Worm (Caenorhabditis elegans) whole organism, L4 larva: ENCODE results near the gene ugt-66.
A peak's percentile ranks its signal among the peaks of the same experiment; 100 is the strongest.

Source experiments
- F10B5.3 ChIP-seq: sonication (generic microtip); optimal IDR thresholded peaks from 2 replicates; lab custom pipeline; 2016; ENCODE audit warnings: mild to moderate bottlenecking, missing genetic modification characterization, missing compliant biosample characterization
- F37D6.2 ChIP-seq: sonication (generic microtip); optimal IDR thresholded peaks from 2 replicates; lab custom pipeline; 2016; ENCODE audit warnings: mild to moderate bottlenecking, missing genetic modification characterization, missing compliant biosample characterization
- F49E8.2 ChIP-seq: sonication (generic microtip); optimal IDR thresholded peaks from 2 replicates; lab custom pipeline; 2016; ENCODE audit warnings: missing compliant biosample characterization, mild to moderate bottlenecking, missing genetic modification characterization, borderline replicate concordance
- T26A8.4 ChIP-seq: fragments of 200-800 bp; sonication (Bioruptor generic); IDR thresholded peaks from 2 replicates; pipeline ENCODE4 v1.3.6; 2022; ENCODE audit warnings: missing genetic modification characterization, missing compliant biosample characterization
- Y105C5A.15 ChIP-seq: fragments of 200-800 bp; sonication (Bioruptor generic); IDR thresholded peaks from 2 replicates; pipeline ENCODE4 v1.3.6; 2022; ENCODE audit warnings: missing genetic modification characterization, missing compliant biosample characterization
- Y48G9A.11 ChIP-seq: fragments of 200-800 bp; sonication (Bioruptor generic); IDR thresholded peaks from 2 replicates; pipeline ENCODE4 v1.3.6; 2022; ENCODE audit warnings: missing genetic modification reagents, missing genetic modification characterization, missing compliant biosample characterization
- ama-1 ChIP-seq: fragments of 150-350 bp; optimal IDR thresholded peaks from 2 replicates; lab custom pipeline; 2014; ENCODE audit warnings: inconsistent platforms, mixed read lengths
- arid-1 ChIP-seq: fragments of 200-800 bp; sonication (Bioruptor generic); conservative IDR thresholded peaks from 2 replicates; pipeline ENCODE4 v1.3.6; 2022; ENCODE audit warnings: missing genetic modification reagents, missing genetic modification characterization, missing compliant biosample characterization
- ceh-20 ChIP-seq: fragments of 200-800 bp; sonication (Bioruptor generic); IDR thresholded peaks from 2 replicates; pipeline ENCODE4 v1.3.6; 2022; ENCODE audit warnings: missing genetic modification reagents, missing genetic modification characterization, missing compliant biosample characterization
- daf-16 ChIP-seq, 3 experiments: sonication (generic microtip); optimal IDR thresholded peaks; 2 replicates each; lab custom pipeline; 2016 to 2017; ENCODE audit warnings: missing genetic modification characterization in 3 of 3, missing genetic modification reagents in 3 of 3, mild to moderate bottlenecking in 2 of 3, missing compliant biosample characterization in 2 of 3, missing biosample characterization in 1 of 3, moderate library complexity in 1 of 3
- dmd-6 ChIP-seq: fragments of 200-800 bp; sonication (Bioruptor generic); IDR thresholded peaks from 2 replicates; pipeline ENCODE4 v1.3.6; 2022; ENCODE audit warnings: missing genetic modification reagents, missing genetic modification characterization, missing compliant biosample characterization
- dmd-8 ChIP-seq: fragments of 200-800 bp; sonication (Bioruptor generic); IDR thresholded peaks from 2 replicates; pipeline ENCODE4 v1.3.6; 2022; ENCODE audit warnings: missing genetic modification characterization, missing compliant biosample characterization
- dpl-1 ChIP-seq: fragments of 150-350 bp; optimal IDR thresholded peaks from 2 replicates; lab custom pipeline; 2014; ENCODE audit warnings: missing biosample characterization, missing genetic modification reagents, missing genetic modification characterization
- dve-1 ChIP-seq: sonication (generic microtip); optimal IDR thresholded peaks from 2 replicates; lab custom pipeline; 2017; ENCODE audit warnings: antibody characterized with exemption, mild to moderate bottlenecking, missing genetic modification characterization, missing compliant biosample characterization; ENCODE audit not compliant: insufficient read depth
- hif-1 ChIP-seq, 2 experiments: sonication (generic microtip); optimal IDR thresholded peaks; 2 replicates each; lab custom pipeline; 2016 to 2017; ENCODE audit warnings: missing compliant biosample characterization in 2 of 2, missing genetic modification characterization in 2 of 2, missing genetic modification reagents in 2 of 2, missing genotype in 2 of 2, mild to moderate bottlenecking in 1 of 2
- hlh-30 ChIP-seq: sonication (generic microtip); optimal IDR thresholded peaks from 2 replicates; lab custom pipeline; 2017; ENCODE audit warnings: antibody characterized with exemption, mild to moderate bottlenecking, missing genetic modification characterization, missing compliant biosample characterization; ENCODE audit not compliant: insufficient read depth
- hmg-1.1 ChIP-seq: fragments of 200-800 bp; sonication (Bioruptor generic); IDR thresholded peaks from 2 replicates; pipeline ENCODE4 v1.3.6; 2022; ENCODE audit warnings: missing genetic modification reagents, missing genetic modification characterization, missing compliant biosample characterization
- lin-38 ChIP-seq: fragments of 200-800 bp; sonication (Bioruptor generic); IDR thresholded peaks from 2 replicates; pipeline ENCODE4 v1.3.6; 2022; ENCODE audit warnings: missing genetic modification reagents, missing genetic modification characterization, missing compliant biosample characterization
- lir-3 ChIP-seq: sonication (generic microtip); optimal IDR thresholded peaks from 2 replicates; lab custom pipeline; 2016; ENCODE audit warnings: mild to moderate bottlenecking, missing genetic modification characterization, missing compliant biosample characterization
- lsy-2 ChIP-seq, 2 experiments: fragments of 150-350 bp in 1 of 2; sonication (generic microtip) in 1 of 2; optimal IDR thresholded peaks; 2 replicates each; lab custom pipeline; 2014 to 2017; ENCODE audit warnings: missing biosample characterization in 2 of 2, missing genetic modification characterization in 2 of 2
- mdl-1 ChIP-seq, 2 experiments: fragments of 150-350 bp in 1 of 2; sonication (generic microtip) in 1 of 2; optimal IDR thresholded peaks; 2 replicates each; lab custom pipeline; 2014 to 2017; ENCODE audit warnings: missing biosample characterization in 2 of 2, missing genetic modification characterization in 2 of 2
- mep-1 ChIP-seq: fragments of 150-350 bp; sonication (generic microtip); optimal IDR thresholded peaks from 3 replicates; lab custom pipeline; 2014; ENCODE audit warnings: missing biosample characterization, missing genetic modification characterization
- mes-2 ChIP-seq: sonication (generic microtip); optimal IDR thresholded peaks from 2 replicates; lab custom pipeline; 2016; ENCODE audit warnings: missing genotype, mild to moderate bottlenecking, missing genetic modification characterization, missing compliant biosample characterization; ENCODE audit not compliant: poor library complexity, severe bottlenecking
- nhr-102 ChIP-seq: sonication (generic microtip); optimal IDR thresholded peaks from 2 replicates; lab custom pipeline; 2016; ENCODE audit warnings: mild to moderate bottlenecking, missing genetic modification characterization, moderate library complexity, missing compliant biosample characterization
- nhr-11 ChIP-seq: fragments of 150-350 bp; optimal IDR thresholded peaks from 2 replicates; lab custom pipeline; 2014; ENCODE audit warnings: missing biosample characterization, missing genetic modification characterization
- nhr-111 ChIP-seq: fragments of 200-800 bp; sonication (Bioruptor generic); optimal IDR thresholded peaks from 2 replicates; lab custom pipeline; 2018; ENCODE audit warnings: mild to moderate bottlenecking, missing genetic modification characterization, missing compliant biosample characterization
- nhr-28 ChIP-seq: fragments of 150-350 bp; optimal IDR thresholded peaks from 2 replicates; lab custom pipeline; 2014; ENCODE audit warnings: missing biosample characterization, missing genetic modification characterization
- nhr-41 ChIP-seq: fragments of 200-800 bp; sonication (Bioruptor generic); IDR thresholded peaks from 2 replicates; pipeline ENCODE4 v1.3.6; 2022; ENCODE audit warnings: missing genetic modification reagents, missing genetic modification characterization, missing compliant biosample characterization
- nhr-48 ChIP-seq: sonication (generic microtip); optimal IDR thresholded peaks from 2 replicates; lab custom pipeline; 2016; ENCODE audit warnings: mild to moderate bottlenecking, missing genetic modification characterization, missing compliant biosample characterization
- nhr-6 ChIP-seq: fragments of 150-350 bp; optimal IDR thresholded peaks from 2 replicates; lab custom pipeline; 2014; ENCODE audit warnings: missing biosample characterization, missing genetic modification characterization
- nhr-77 ChIP-seq: fragments of 150-350 bp; optimal IDR thresholded peaks from 2 replicates; lab custom pipeline; 2014; ENCODE audit warnings: missing biosample characterization, missing genetic modification characterization
- pha-4 ChIP-seq, 2 experiments: fragments of 150-350 bp in 1 of 2; fragments of 200-800 bp in 1 of 2; sonication (Bioruptor generic) in 1 of 2; IDR thresholded peaks in 1 of 2; optimal IDR thresholded peaks in 1 of 2; 2 replicates each; pipeline versions ENCODE4 v1.3.6 to Lab custom; 2014 to 2022; ENCODE audit warnings: missing genetic modification characterization in 2 of 2, missing genetic modification reagents in 2 of 2, missing biosample characterization in 1 of 2, missing compliant biosample characterization in 1 of 2
- rbr-2 ChIP-seq: sonication (generic microtip); optimal IDR thresholded peaks from 2 replicates; lab custom pipeline; 2016; ENCODE audit warnings: missing genotype, missing genetic modification characterization, missing compliant biosample characterization
- tra-1 ChIP-seq: fragments of 200-800 bp; sonication (Bioruptor generic); IDR thresholded peaks from 2 replicates; pipeline ENCODE4 v1.3.6; 2022; ENCODE audit warnings: missing genetic modification reagents, missing genetic modification characterization, missing compliant biosample characterization
- unc-130 ChIP-seq: sonication (generic microtip); optimal IDR thresholded peaks from 2 replicates; lab custom pipeline; 2016; ENCODE audit warnings: missing genetic modification reagents, missing genetic modification characterization, missing compliant biosample characterization
- unc-62 ChIP-seq, 3 experiments: fragments of 150-350 bp in 1 of 3; sonication (generic microtip); optimal IDR thresholded peaks in 2 of 3; peaks in 1 of 3; 1 replicate in 1 of 3; 2 replicates in 2 of 3; lab custom pipeline; 2014 to 2017; ENCODE audit warnings: missing biosample characterization in 3 of 3, missing genetic modification characterization in 3 of 3, missing genetic modification reagents in 3 of 3, missing genotype in 1 of 3
- zag-1 ChIP-seq: fragments of 150-350 bp; optimal IDR thresholded peaks from 2 replicates; lab custom pipeline; 2014; ENCODE audit warnings: missing biosample characterization, missing genetic modification characterization
- ztf-7 ChIP-seq: fragments of 150-350 bp; optimal IDR thresholded peaks from 2 replicates; lab custom pipeline; 2014; ENCODE audit warnings: missing biosample characterization, missing genetic modification characterization

ugt-66 gene

ce11 chrIII:6202440-6202839 lies 8.1 kb upstream of the ugt-66 start:
- TF ChIP-seq daf-16 (GFP tag; optimal IDR thresholded peaks at IDR 0.05; lab: Kevin White, UChicago): peak in 1 of 2 experiments; percentile 7
- TF ChIP-seq daf-16 (tag; optimal IDR thresholded peaks at IDR 0.05; lab: Kevin White, UChicago): peak; percentile 0
- TF ChIP-seq ama-1 (lab: Kevin White, UChicago): peak; percentile 52
- TF ChIP-seq ceh-20 (GFP tag; lab: Robert Waterston, UW): no peak
- peak; percentile 24 for TF ChIP-seq F49E8.2 (tag; lab: Kevin White, UChicago)
- TF ChIP-seq lin-38 (GFP tag; lab: Robert Waterston, UW): peak; percentile 57
- TF ChIP-seq nhr-41 (GFP tag; lab: Robert Waterston, UW): no peak
- no peak for TF ChIP-seq Y105C5A.15 (GFP tag; lab: Robert Waterston, UW)
- no peak for TF ChIP-seq mes-2 (tag; lab: Kevin White, UChicago)
- no peak for TF ChIP-seq Y48G9A.11 (GFP tag; lab: Robert Waterston, UW)
- TF ChIP-seq mep-1 (tag; lab: Kevin White, UChicago): no peak
- no peak for TF ChIP-seq lir-3
- peak in 1 of 2 experiments; percentile 65 for TF ChIP-seq unc-62 (GFP tag; optimal IDR thresholded peaks at IDR 0.05 in 1 of 2; lab: Kevin White, UChicago)
- no peak for TF ChIP-seq unc-62 (tag; optimal IDR thresholded peaks at IDR 0.05; lab: Kevin White, UChicago)

- TF ChIP-seq F10B5.3 (tag; lab: Kevin White, UChicago): no peak
- TF ChIP-seq unc-62 (GFP tag; optimal IDR thresholded peaks at IDR 0.05 in 1 of 2; lab: Kevin White, UChicago): peak in 1 of 2 experiments; percentile 97
- no peak for TF ChIP-seq unc-62 (tag; optimal IDR thresholded peaks at IDR 0.05; lab: Kevin White, UChicago)
Measured at ce11 chrIII:6201325-6201724, 6.9 kb upstream of the ugt-66 start.

ce11 chrIII:6198378-6199234 lies 4.2 kb upstream of the ugt-66 start, which contains the start of the genes C23G10.7 and rpn-2:
TSS of gene C23G10.7 (minus strand) at chrIII:6198414.
TSS of gene rpn-2 (plus strand) at chrIII:6199184.
- TF ChIP-seq pha-4 (GFP tag; IDR thresholded peaks at IDR 0.05; lab: Robert Waterston, UW) (no peak), pha-4 (tag; optimal IDR thresholded peaks at IDR 0.05; lab: Kevin White, UChicago) (no peak), dmd-8 (GFP tag; lab: Robert Waterston, UW) (no peak), zag-1 (tag; lab: Kevin White, UChicago) (no peak), lin-38 (GFP tag; lab: Robert Waterston, UW) (peak; percentile 77), rbr-2 (tag; lab: Kevin White, UChicago) (peak; percentile 65), nhr-41 (GFP tag; lab: Robert Waterston, UW) (no peak), nhr-77 (tag; lab: Kevin White, UChicago) (no peak), hmg-1.1 (GFP tag; lab: Robert Waterston, UW) (peak; percentile 53; the same call in 1 of the 2 replicates), nhr-102 (tag; lab: Kevin White, UChicago) (peak; percentile 55), nhr-48 (tag; lab: Kevin White, UChicago) (peak; percentile 1), Y48G9A.11 (GFP tag; lab: Robert Waterston, UW) (peak; percentile 60; the same call in 1 of the 2 replicates), lsy-2 (tag; optimal IDR thresholded peaks at IDR 0.05; lab: Kevin White, UChicago) (peak in 1 of 2 experiments; percentile 80), ztf-7 (tag; lab: Kevin White, UChicago) (peak; percentile 41), unc-130 (GFP tag; lab: Kevin White, UChicago) (peak; percentile 49), mdl-1 (tag; optimal IDR thresholded peaks at IDR 0.05; lab: Kevin White, UChicago) (no peak), nhr-28 (tag; lab: Kevin White, UChicago) (peak; percentile 35), mep-1 (tag; lab: Kevin White, UChicago) (peak; percentile 64), hif-1 (tag; optimal IDR thresholded peaks at IDR 0.05; lab: Kevin White, UChicago) (peak in 1 of 2 experiments; percentile 28), dmd-6 (peak; percentile 31; the same call in 1 of the 2 replicates), arid-1 (GFP tag; lab: Robert Waterston, UW) (no peak), F49E8.2 (tag; lab: Kevin White, UChicago) (peak; percentile 71), nhr-6 (tag; lab: Kevin White, UChicago) (peak; percentile 66), hlh-30 (peak; percentile 40), T26A8.4 (GFP tag; lab: Robert Waterston, UW) (peak; percentile 70), dpl-1 (GFP tag; lab: Kevin White, UChicago) (peak; percentile 75), nhr-11 (tag; lab: Kevin White, UChicago) (peak; percentile 48), F37D6.2 (tag; lab: Kevin White, UChicago) (peak; percentile 10), daf-16 (GFP tag; optimal IDR thresholded peaks at IDR 0.05; lab: Kevin White, UChicago) (peak in 1 of 2 experiments; percentile 52), daf-16 (tag; optimal IDR thresholded peaks at IDR 0.05; lab: Kevin White, UChicago) (peak; percentile 65), mes-2 (tag; lab: Kevin White, UChicago) (peak; percentile 64), tra-1 (GFP tag; lab: Robert Waterston, UW) (no peak), nhr-111 (GFP tag; lab: Kevin White, UChicago) (no peak), dve-1 (peak; percentile 69)
